Fruit fly (Drosophila melanogaster): ENCODE data around the gene CG11911.
A peak's percentile ranks its signal among the peaks of the same experiment; 100 is the strongest.

Gene CG11911

DNA sequence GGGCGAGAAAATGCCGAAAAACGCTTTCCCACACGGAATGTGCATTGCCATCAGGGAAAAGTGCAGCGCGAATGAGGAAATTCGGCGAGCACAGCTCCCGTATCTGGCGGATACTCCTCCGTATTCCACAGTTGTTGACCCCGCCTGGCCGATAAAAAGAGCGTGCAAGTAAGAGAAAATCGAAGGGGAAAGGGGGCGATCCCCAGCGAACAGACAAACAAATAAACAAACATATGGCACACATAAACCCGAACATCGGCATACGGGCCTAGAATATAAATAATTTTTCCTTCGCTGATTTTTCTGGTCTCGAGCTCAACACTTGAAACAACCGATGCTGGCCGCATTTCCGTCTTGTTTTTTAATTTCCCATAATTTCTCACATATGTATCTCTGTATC is 30.7 kb downstream of the CG11911 start:
- no peak for TF ChIP-seq pad (GFP tag; optimal IDR thresholded peaks at IDR 0.05)
- TF ChIP-seq CG1620 (GFP tag; optimal IDR thresholded peaks at IDR 0.05), result no peak

DNA sequence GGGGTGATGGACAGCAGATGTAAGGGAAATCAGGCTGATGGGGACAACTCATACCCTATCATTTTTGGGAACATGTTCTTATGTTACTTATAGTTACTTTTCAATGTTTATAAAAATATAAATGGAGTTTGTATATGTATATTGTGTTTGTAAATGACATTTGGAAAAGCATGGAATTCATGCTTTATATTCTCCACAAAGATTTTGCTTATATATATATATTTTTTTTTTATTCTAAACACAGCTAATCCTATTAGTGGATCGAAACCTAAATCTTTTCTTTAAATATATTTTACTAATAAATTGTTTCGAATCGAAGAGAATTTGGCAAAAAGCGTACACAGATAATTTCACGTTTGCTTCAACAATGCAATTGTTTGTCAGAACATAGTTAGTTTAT is 32.0 kb downstream of the CG11911 start, which contains the start of gene Amnionless:
Gene Amnionless (minus strand): TSS at position 101 of the 400 bp plus-strand sequence.
- TF ChIP-seq Crg-1 (GFP tag; optimal IDR thresholded peaks at IDR 0.05), result no peak
- no peak for TF ChIP-seq CG11617 (GFP tag; optimal IDR thresholded peaks at IDR 0.05)
- TF ChIP-seq cnc (optimal IDR thresholded peaks at IDR 0.05), result no peak
- no peak for TF ChIP-seq kay (GFP tag; ENCODE audit: borderline replicate concordance)
- no peak for TF ChIP-seq CG7045 (GFP tag; optimal IDR thresholded peaks at IDR 0.05)
- TF ChIP-seq Hr96 (GFP tag; optimal IDR thresholded peaks at IDR 0.05), result no peak
- no peak for TF ChIP-seq CG12768 (GFP tag; optimal IDR thresholded peaks at IDR 0.05)
- no peak for TF ChIP-seq ovo (GFP tag; optimal IDR thresholded peaks at IDR 0.05)
- TF ChIP-seq bab1 (GFP tag; optimal IDR thresholded peaks at IDR 0.05), result no peak
- no peak for TF ChIP-seq CG7101 (tag; optimal IDR thresholded peaks at IDR 0.05)
- TF ChIP-seq tj (GFP tag; optimal IDR thresholded peaks at IDR 0.05), result no peak
- TF ChIP-seq CG33017 (tag; optimal IDR thresholded peaks at IDR 0.05), result no peak
- no peak for TF ChIP-seq pad (GFP tag; optimal IDR thresholded peaks at IDR 0.05)
- no peak for TF ChIP-seq CG1620 (GFP tag; optimal IDR thresholded peaks at IDR 0.05)
- no peak for TF ChIP-seq CG14711 (tag; optimal IDR thresholded peaks at IDR 0.05)
- no peak for TF ChIP-seq cic (GFP tag; optimal IDR thresholded peaks at IDR 0.05)
- TF ChIP-seq CG5204 (GFP tag; optimal IDR thresholded peaks at IDR 0.05), result no peak
- no peak for TF ChIP-seq Mnt (GFP tag; optimal IDR thresholded peaks at IDR 0.05)
- no peak for TF ChIP-seq toe (GFP tag; optimal IDR thresholded peaks at IDR 0.05)

DNA sequence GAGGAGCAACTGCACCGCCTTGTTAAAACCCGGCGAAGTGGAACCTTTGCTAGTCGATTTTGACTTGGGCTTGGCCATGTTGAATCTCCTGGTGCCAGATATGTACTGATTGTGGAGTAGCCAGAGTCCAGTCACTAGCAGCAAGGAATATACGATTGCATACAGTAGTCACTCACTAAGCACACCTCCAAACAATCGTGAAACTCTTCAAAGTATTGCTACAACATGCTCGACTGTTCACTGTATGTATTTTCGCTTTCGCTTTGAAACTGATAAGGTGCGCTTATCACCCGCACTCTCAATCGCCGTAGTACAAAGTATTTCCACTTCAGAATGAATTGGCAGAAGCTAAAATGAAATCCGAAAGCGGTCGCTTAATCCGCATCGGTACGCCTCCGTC is 34.6 kb downstream of the CG11911 start:
- TF ChIP-seq cic (GFP tag; optimal IDR thresholded peaks at IDR 0.05), result peak; percentile 98
- TF ChIP-seq pad (GFP tag; optimal IDR thresholded peaks at IDR 0.05), result peak; percentile 64
- TF ChIP-seq CG7101 (tag; optimal IDR thresholded peaks at IDR 0.05), result peak; percentile 85
- peak; percentile 76 for TF ChIP-seq CG11617 (GFP tag; optimal IDR thresholded peaks at IDR 0.05)
- TF ChIP-seq CG5204 (GFP tag; optimal IDR thresholded peaks at IDR 0.05), result no peak
- TF ChIP-seq Clk (GFP tag; optimal IDR thresholded peaks at IDR 0.05), result peak; percentile 65
- TF ChIP-seq ovo (GFP tag; optimal IDR thresholded peaks at IDR 0.05), result peak; percentile 40
- TF ChIP-seq Mnt (GFP tag; optimal IDR thresholded peaks at IDR 0.05), result peak; percentile 83
- TF ChIP-seq cnc (optimal IDR thresholded peaks at IDR 0.05), result no peak
- TF ChIP-seq toe (GFP tag; optimal IDR thresholded peaks at IDR 0.05), result no peak
- no peak for TF ChIP-seq kay (GFP tag; ENCODE audit: borderline replicate concordance)
- peak; percentile 76 for TF ChIP-seq CG7045 (GFP tag; optimal IDR thresholded peaks at IDR 0.05)
- TF ChIP-seq CG1620 (GFP tag; optimal IDR thresholded peaks at IDR 0.05), result peak; percentile 52
- peak; percentile 51 for TF ChIP-seq Crg-1 (GFP tag; optimal IDR thresholded peaks at IDR 0.05)
- peak; percentile 47 for TF ChIP-seq tj (GFP tag; optimal IDR thresholded peaks at IDR 0.05)
- peak; percentile 88 for TF ChIP-seq CG33017 (tag; optimal IDR thresholded peaks at IDR 0.05)
- TF ChIP-seq CG12768 (GFP tag; optimal IDR thresholded peaks at IDR 0.05), result peak; percentile 90
- peak; percentile 60 for TF ChIP-seq CG14711 (tag; optimal IDR thresholded peaks at IDR 0.05)

DNA sequence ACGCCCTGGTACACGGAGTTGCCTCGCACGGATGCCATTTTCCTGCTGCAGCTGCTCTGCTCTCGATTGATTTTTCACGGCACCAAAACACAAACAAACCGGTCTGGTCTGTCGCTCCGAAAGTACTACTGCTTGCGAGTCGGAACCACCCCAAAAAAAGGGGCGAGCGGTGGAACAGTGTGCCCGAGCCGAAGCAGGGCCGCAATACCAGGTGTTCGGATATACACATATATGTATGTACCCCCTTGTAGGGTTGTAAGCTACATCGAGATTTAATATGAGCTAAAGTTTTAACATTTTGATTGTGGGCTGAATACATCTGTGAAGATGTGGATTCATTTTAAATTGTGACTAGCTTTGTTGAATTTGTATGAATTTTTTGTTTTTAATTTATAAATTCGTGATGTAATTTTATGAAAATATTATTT is 35.4 kb downstream of the CG11911 start:
- TF ChIP-seq CG5204 (GFP tag; optimal IDR thresholded peaks at IDR 0.05) (no peak), Clk (GFP tag; optimal IDR thresholded peaks at IDR 0.05) (no peak), tj (GFP tag; optimal IDR thresholded peaks at IDR 0.05) (no peak), Crg-1 (GFP tag; optimal IDR thresholded peaks at IDR 0.05) (no peak), cic (GFP tag; optimal IDR thresholded peaks at IDR 0.05) (no peak), CG11617 (GFP tag; optimal IDR thresholded peaks at IDR 0.05) (no peak), CG12768 (GFP tag; optimal IDR thresholded peaks at IDR 0.05) (peak; percentile 51), ovo (GFP tag; optimal IDR thresholded peaks at IDR 0.05) (no peak), CG1620 (GFP tag; optimal IDR thresholded peaks at IDR 0.05) (no peak), CG7045 (GFP tag; optimal IDR thresholded peaks at IDR 0.05) (peak; percentile 23), bab1 (GFP tag; optimal IDR thresholded peaks at IDR 0.05) (peak; percentile 39), kay (GFP tag; ENCODE audit: borderline replicate concordance) (no peak), CG33017 (tag; optimal IDR thresholded peaks at IDR 0.05) (peak; percentile 62), Hr96 (GFP tag; optimal IDR thresholded peaks at IDR 0.05) (no peak), Mnt (GFP tag; optimal IDR thresholded peaks at IDR 0.05) (no peak), CG7101 (tag; optimal IDR thresholded peaks at IDR 0.05) (peak; percentile 57), pad (GFP tag; optimal IDR thresholded peaks at IDR 0.05) (peak; percentile 49), cnc (optimal IDR thresholded peaks at IDR 0.05) (no peak), toe (GFP tag; optimal IDR thresholded peaks at IDR 0.05) (no peak), CG14711 (tag; optimal IDR thresholded peaks at IDR 0.05) (peak; percentile 90)

DNA sequence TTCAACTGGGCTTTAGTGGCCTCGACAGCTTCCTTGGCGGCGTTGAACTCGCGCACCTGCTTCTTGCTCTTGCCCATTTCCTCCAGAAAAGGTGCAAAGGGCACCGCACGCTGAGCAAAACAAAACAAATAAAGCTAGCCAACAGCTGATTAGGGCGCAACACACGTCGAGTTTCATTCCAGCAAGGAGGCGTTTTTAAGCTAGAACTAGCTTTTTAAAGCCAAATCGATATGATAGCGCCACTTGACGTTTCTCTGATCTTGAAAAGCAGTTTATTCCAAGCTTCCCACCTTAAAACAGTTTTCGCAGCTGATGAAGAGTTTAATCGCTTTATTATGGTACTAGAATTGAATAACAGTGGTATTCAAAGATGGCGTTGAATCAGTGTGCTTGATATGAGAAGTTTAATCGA is 38.0 kb downstream of the CG11911 start, which contains the start of gene CG11601:
Gene CG11601 (minus strand): TSS at position 199 of the 412 bp plus-strand sequence.
- peak; percentile 88 for TF ChIP-seq bab1 (GFP tag; optimal IDR thresholded peaks at IDR 0.05)
- peak; percentile 9 for TF ChIP-seq CG33017 (tag; optimal IDR thresholded peaks at IDR 0.05)
- no peak for TF ChIP-seq cnc (optimal IDR thresholded peaks at IDR 0.05)
- peak; percentile 36 for TF ChIP-seq CG7101 (tag; optimal IDR thresholded peaks at IDR 0.05)
- TF ChIP-seq CG5204 (GFP tag; optimal IDR thresholded peaks at IDR 0.05), result no peak
- peak; percentile 36 for TF ChIP-seq tj (GFP tag; optimal IDR thresholded peaks at IDR 0.05)
- TF ChIP-seq CG11617 (GFP tag; optimal IDR thresholded peaks at IDR 0.05), result peak; percentile 60
- TF ChIP-seq Crg-1 (GFP tag; optimal IDR thresholded peaks at IDR 0.05), result peak; percentile 50
- TF ChIP-seq Hr96 (GFP tag; optimal IDR thresholded peaks at IDR 0.05), result no peak
- peak; percentile 78 for TF ChIP-seq CG12768 (GFP tag; optimal IDR thresholded peaks at IDR 0.05)
- TF ChIP-seq kay (GFP tag; ENCODE audit: borderline replicate concordance), result no peak
- TF ChIP-seq CG14711 (tag; optimal IDR thresholded peaks at IDR 0.05), result no peak
- TF ChIP-seq CG1620 (GFP tag; optimal IDR thresholded peaks at IDR 0.05), result no peak
- peak; percentile 27 for TF ChIP-seq Mnt (GFP tag; optimal IDR thresholded peaks at IDR 0.05)
- TF ChIP-seq ovo (GFP tag; optimal IDR thresholded peaks at IDR 0.05), result peak; percentile 46
- no peak for TF ChIP-seq toe (GFP tag; optimal IDR thresholded peaks at IDR 0.05)
- no peak for TF ChIP-seq CG7045 (GFP tag; optimal IDR thresholded peaks at IDR 0.05)
- TF ChIP-seq cic (GFP tag; optimal IDR thresholded peaks at IDR 0.05), result peak; percentile 25
- TF ChIP-seq Clk (GFP tag; optimal IDR thresholded peaks at IDR 0.05), result no peak
- peak; percentile 19 for TF ChIP-seq pad (GFP tag; optimal IDR thresholded peaks at IDR 0.05)

DNA sequence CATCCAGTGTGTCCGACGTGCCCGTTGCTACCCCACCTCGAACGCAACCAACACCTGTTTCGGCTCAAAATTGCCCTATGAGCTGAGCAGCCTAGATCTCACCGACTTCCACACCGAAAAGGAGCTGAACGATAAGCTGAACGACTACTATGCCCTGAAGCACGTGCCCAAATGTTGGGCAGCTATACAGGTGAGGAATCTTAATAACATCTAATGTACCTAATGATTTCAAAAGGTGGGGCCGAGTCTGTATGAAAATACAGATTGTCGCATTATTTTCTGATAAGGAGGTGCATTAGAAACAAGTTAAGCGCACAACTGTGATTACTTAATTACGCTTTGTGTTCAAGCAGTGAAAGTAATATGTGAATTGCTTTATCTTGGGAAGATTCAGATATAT is 42.9 kb downstream of the CG11911 start, which contains the start of gene CG17078:
Gene CG17078 (minus strand): TSS at position 101 of the 400 bp plus-strand sequence.
- no peak for TF ChIP-seq cnc (optimal IDR thresholded peaks at IDR 0.05)
- no peak for TF ChIP-seq CG33017 (tag; optimal IDR thresholded peaks at IDR 0.05)
- TF ChIP-seq CG7045 (GFP tag; optimal IDR thresholded peaks at IDR 0.05), result no peak
- no peak for TF ChIP-seq CG7101 (tag; optimal IDR thresholded peaks at IDR 0.05)
- no peak for TF ChIP-seq Mnt (GFP tag; optimal IDR thresholded peaks at IDR 0.05)
- TF ChIP-seq CG12768 (GFP tag; optimal IDR thresholded peaks at IDR 0.05), result no peak
- no peak for TF ChIP-seq toe (GFP tag; optimal IDR thresholded peaks at IDR 0.05)
- TF ChIP-seq kay (GFP tag; ENCODE audit: borderline replicate concordance), result no peak
- TF ChIP-seq bab1 (GFP tag; optimal IDR thresholded peaks at IDR 0.05), result no peak
- TF ChIP-seq CG11617 (GFP tag; optimal IDR thresholded peaks at IDR 0.05), result no peak
- TF ChIP-seq tj (GFP tag; optimal IDR thresholded peaks at IDR 0.05), result no peak
- no peak for TF ChIP-seq CG1620 (GFP tag; optimal IDR thresholded peaks at IDR 0.05)

Measured in whole organism, adult.